Worm (Caenorhabditis elegans) whole organism, L4 larva: ENCODE data around the gene fbxa-220.

ENCODE experiments used
- F49E8.2 ChIP-seq: sonication (generic microtip); optimal IDR thresholded peaks from 2 replicates; lab custom pipeline; 2016; ENCODE audit warnings: missing compliant biosample characterization, mild to moderate bottlenecking, missing genetic modification characterization, borderline replicate concordance
- R02D3.7 ChIP-seq: fragments of 150-350 bp; sonication (generic microtip); optimal IDR thresholded peaks from 3 replicates; lab custom pipeline; 2014; ENCODE audit warnings: missing biosample characterization, missing genetic modification characterization
- T26A8.4 ChIP-seq: fragments of 200-800 bp; sonication (Bioruptor generic); IDR thresholded peaks from 2 replicates; pipeline ENCODE4 v1.3.6; 2022; ENCODE audit warnings: missing genetic modification characterization, missing compliant biosample characterization
- aha-1 ChIP-seq: fragments of 150-350 bp; peaks from one replicate; lab custom pipeline; 2014; ENCODE audit warnings: missing biosample characterization, missing genetic modification characterization
- attf-4 ChIP-seq: sonication (generic microtip); optimal IDR thresholded peaks from 3 replicates; lab custom pipeline; 2017; ENCODE audit warnings: missing biosample characterization, missing genetic modification characterization
- ceh-32 ChIP-seq: sonication (generic microtip); optimal IDR thresholded peaks from 2 replicates; lab custom pipeline; 2016; ENCODE audit warnings: mild to moderate bottlenecking, missing genetic modification characterization, missing compliant biosample characterization; ENCODE audit not compliant: poor library complexity
- cey-2 ChIP-seq: sonication (generic microtip); optimal IDR thresholded peaks from 3 replicates; lab custom pipeline; 2017; ENCODE audit warnings: missing genetic modification characterization, mild to moderate bottlenecking, missing compliant biosample characterization, antibody characterized with exemption, borderline replicate concordance; ENCODE audit not compliant: insufficient read depth
- ctbp-1 ChIP-seq: fragments of 200-800 bp; sonication (Bioruptor generic); IDR thresholded peaks from 2 replicates; pipeline ENCODE4 v1.3.6; 2022; ENCODE audit warnings: missing genetic modification reagents, missing genetic modification characterization, missing compliant biosample characterization
- daf-16 ChIP-seq, 3 experiments: sonication (generic microtip); optimal IDR thresholded peaks; 2 replicates each; lab custom pipeline; 2016 to 2017; ENCODE audit warnings: missing genetic modification characterization in 3 of 3, missing genetic modification reagents in 3 of 3, mild to moderate bottlenecking in 2 of 3, missing compliant biosample characterization in 2 of 3, missing biosample characterization in 1 of 3, moderate library complexity in 1 of 3
- daf-19 ChIP-seq: fragments of 200-800 bp; sonication (Bioruptor generic); conservative IDR thresholded peaks from 2 replicates; pipeline ENCODE4 v1.3.6; 2022; ENCODE audit warnings: missing genetic modification characterization, missing compliant biosample characterization
- duxl-1 ChIP-seq: sonication (generic microtip); optimal IDR thresholded peaks from 2 replicates; lab custom pipeline; 2016; ENCODE audit warnings: mild to moderate bottlenecking, missing genetic modification characterization, moderate library complexity, missing compliant biosample characterization; ENCODE audit not compliant: poor library complexity
- dve-1 ChIP-seq: sonication (generic microtip); optimal IDR thresholded peaks from 2 replicates; lab custom pipeline; 2017; ENCODE audit warnings: antibody characterized with exemption, mild to moderate bottlenecking, missing genetic modification characterization, missing compliant biosample characterization; ENCODE audit not compliant: insufficient read depth
- egl-43 ChIP-seq: fragments of 200-800 bp; sonication (Bioruptor generic); IDR thresholded peaks from 2 replicates; pipeline ENCODE4 v1.3.6; 2022; ENCODE audit warnings: missing genetic modification reagents, missing genetic modification characterization, missing compliant biosample characterization
- hlh-11 ChIP-seq: fragments of 200-800 bp; sonication (Bioruptor generic); optimal IDR thresholded peaks from 2 replicates; lab custom pipeline; 2018; ENCODE audit warnings: mild to moderate bottlenecking, missing genetic modification characterization, missing compliant biosample characterization
- hlh-30 ChIP-seq: sonication (generic microtip); optimal IDR thresholded peaks from 2 replicates; lab custom pipeline; 2017; ENCODE audit warnings: antibody characterized with exemption, mild to moderate bottlenecking, missing genetic modification characterization, missing compliant biosample characterization; ENCODE audit not compliant: insufficient read depth
- jun-1 ChIP-seq: fragments of 150-350 bp; optimal IDR thresholded peaks from 2 replicates; lab custom pipeline; 2014; ENCODE audit warnings: missing biosample characterization, missing genetic modification reagents, missing genetic modification characterization
- lim-7 ChIP-seq: fragments of 200-800 bp; sonication (Bioruptor generic); IDR thresholded peaks from 2 replicates; pipeline ENCODE4 v1.3.6; 2022; ENCODE audit warnings: missing genetic modification characterization, missing compliant biosample characterization
- lin-1 ChIP-seq: fragments of 200-800 bp; sonication (Bioruptor generic); IDR thresholded peaks from 2 replicates; pipeline ENCODE4 v1.3.6; 2022; ENCODE audit warnings: missing genetic modification reagents, missing genetic modification characterization, missing compliant biosample characterization
- lin-38 ChIP-seq: fragments of 200-800 bp; sonication (Bioruptor generic); IDR thresholded peaks from 2 replicates; pipeline ENCODE4 v1.3.6; 2022; ENCODE audit warnings: missing genetic modification reagents, missing genetic modification characterization, missing compliant biosample characterization
- lsy-2 ChIP-seq, 2 experiments: fragments of 150-350 bp in 1 of 2; sonication (generic microtip) in 1 of 2; optimal IDR thresholded peaks; 2 replicates each; lab custom pipeline; 2014 to 2017; ENCODE audit warnings: missing biosample characterization in 2 of 2, missing genetic modification characterization in 2 of 2
- mxl-3 ChIP-seq: fragments of 200-800 bp; sonication (Bioruptor generic); optimal IDR thresholded peaks from 2 replicates; lab custom pipeline; 2018; ENCODE audit warnings: mild to moderate bottlenecking, missing genetic modification characterization, missing compliant biosample characterization
- nhr-111 ChIP-seq: fragments of 200-800 bp; sonication (Bioruptor generic); optimal IDR thresholded peaks from 2 replicates; lab custom pipeline; 2018; ENCODE audit warnings: mild to moderate bottlenecking, missing genetic modification characterization, missing compliant biosample characterization
- nhr-237 ChIP-seq: sonication (generic microtip); optimal IDR thresholded peaks from 2 replicates; lab custom pipeline; 2017; ENCODE audit warnings: missing biosample characterization, missing genetic modification characterization
- nhr-25 ChIP-seq: sonication (generic microtip); optimal IDR thresholded peaks from 2 replicates; lab custom pipeline; 2017; ENCODE audit warnings: missing genetic modification characterization, mild to moderate bottlenecking, missing compliant biosample characterization, antibody characterized with exemption, moderate library complexity, borderline replicate concordance; ENCODE audit not compliant: insufficient read depth
- nhr-28 ChIP-seq: fragments of 150-350 bp; optimal IDR thresholded peaks from 2 replicates; lab custom pipeline; 2014; ENCODE audit warnings: missing biosample characterization, missing genetic modification characterization
- nhr-76 ChIP-seq: fragments of 150-350 bp; optimal IDR thresholded peaks from 2 replicates; lab custom pipeline; 2014; ENCODE audit warnings: missing biosample characterization, missing genetic modification characterization
- pha-4 ChIP-seq, 2 experiments: fragments of 150-350 bp in 1 of 2; fragments of 200-800 bp in 1 of 2; sonication (Bioruptor generic) in 1 of 2; IDR thresholded peaks in 1 of 2; optimal IDR thresholded peaks in 1 of 2; 2 replicates each; pipeline versions ENCODE4 v1.3.6 to Lab custom; 2014 to 2022; ENCODE audit warnings: missing genetic modification characterization in 2 of 2, missing genetic modification reagents in 2 of 2, missing biosample characterization in 1 of 2, missing compliant biosample characterization in 1 of 2
- pqm-1 ChIP-seq: sonication (generic microtip); optimal IDR thresholded peaks from 2 replicates; lab custom pipeline; 2017; ENCODE audit warnings: missing biosample characterization, missing genetic modification characterization
- saeg-2 ChIP-seq: fragments of 200-800 bp; sonication (Bioruptor generic); IDR thresholded peaks from 2 replicates; pipeline ENCODE4 v1.3.6; 2022; ENCODE audit warnings: missing genetic modification reagents, missing genetic modification characterization, missing compliant biosample characterization
- sdz-12 ChIP-seq: fragments of 200-800 bp; sonication (Bioruptor generic); optimal IDR thresholded peaks from 2 replicates; lab custom pipeline; 2018; ENCODE audit warnings: mild to moderate bottlenecking, missing genetic modification characterization, missing compliant biosample characterization
- snpc-1.2 ChIP-seq: fragments of 200-800 bp; sonication (Bioruptor generic); IDR thresholded peaks from 2 replicates; pipeline ENCODE4 v1.3.6; 2022; ENCODE audit warnings: missing genetic modification reagents, missing genetic modification characterization, missing compliant biosample characterization
- spr-3 ChIP-seq: fragments of 200-800 bp; sonication (Bioruptor generic); optimal IDR thresholded peaks from 2 replicates; lab custom pipeline; 2018; ENCODE audit warnings: mild to moderate bottlenecking, missing genetic modification characterization, missing compliant biosample characterization
- zfp-3 ChIP-seq: fragments of 200-800 bp; sonication (Bioruptor generic); conservative IDR thresholded peaks from 2 replicates; pipeline ENCODE4 v1.3.6; 2022; ENCODE audit warnings: missing genetic modification reagents, missing genetic modification characterization, missing compliant biosample characterization
- zip-11 ChIP-seq: fragments of 200-800 bp; sonication (Bioruptor generic); IDR thresholded peaks from 2 replicates; pipeline ENCODE4 v1.3.6; 2022; ENCODE audit warnings: missing genetic modification characterization, missing compliant biosample characterization
- ztf-7 ChIP-seq: fragments of 150-350 bp; optimal IDR thresholded peaks from 2 replicates; lab custom pipeline; 2014; ENCODE audit warnings: missing biosample characterization, missing genetic modification characterization

fbxa-220 gene

DNA sequence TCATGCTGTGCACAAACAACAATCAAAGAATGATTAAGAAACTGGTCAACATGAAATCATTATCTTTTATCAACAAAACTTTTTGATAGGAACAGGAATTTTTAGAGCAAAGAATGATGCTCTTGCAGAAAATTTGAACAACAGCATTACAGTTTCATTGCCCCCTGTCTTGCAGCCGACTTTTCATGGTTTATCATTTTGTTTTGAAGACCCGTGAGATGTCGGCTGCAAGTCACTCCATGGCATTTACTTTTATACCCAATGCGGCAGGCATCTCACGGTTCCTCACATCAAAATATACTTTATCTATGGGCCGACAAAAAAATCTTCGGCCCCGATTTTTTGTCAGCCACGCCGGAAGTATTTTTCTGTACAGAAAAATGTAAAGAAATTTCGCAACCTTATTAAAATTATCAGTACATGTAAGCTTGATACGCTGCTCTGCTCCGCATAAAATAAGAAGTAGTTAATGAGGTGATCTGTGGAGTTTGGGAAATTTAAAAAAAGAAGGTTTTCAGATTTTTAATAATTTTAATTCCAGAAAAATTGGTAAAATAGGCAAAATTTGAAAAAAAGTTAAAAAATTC is 40.5 kb downstream of the fbxa-220 start:
- TF ChIP-seq daf-16 (GFP tag; optimal IDR thresholded peaks at IDR 0.05; lab: Kevin White, UChicago) (no peak), daf-16 (tag; optimal IDR thresholded peaks at IDR 0.05; lab: Kevin White, UChicago) (peak; percentile 64), nhr-111 (GFP tag; lab: Kevin White, UChicago) (no peak), lsy-2 (tag; optimal IDR thresholded peaks at IDR 0.05; lab: Kevin White, UChicago) (no peak), F49E8.2 (tag; lab: Kevin White, UChicago) (no peak), pha-4 (GFP tag; IDR thresholded peaks at IDR 0.05; lab: Robert Waterston, UW) (no peak), pha-4 (tag; optimal IDR thresholded peaks at IDR 0.05; lab: Kevin White, UChicago) (no peak), ceh-32 (tag; lab: Kevin White, UChicago) (no peak), lim-7 (GFP tag; lab: Robert Waterston, UW) (no peak), nhr-25 (tag; lab: Kevin White, UChicago) (no peak), spr-3 (no peak), cey-2 (tag; lab: Kevin White, UChicago) (no peak), nhr-76 (tag; lab: Kevin White, UChicago) (no peak), snpc-1.2 (GFP tag; lab: Robert Waterston, UW) (no peak), aha-1 (tag; lab: Kevin White, UChicago) (peak; percentile 62), lin-38 (no peak), hlh-30 (no peak), duxl-1 (tag; lab: Kevin White, UChicago) (no peak), zip-11 (GFP tag; lab: Robert Waterston, UW) (no peak), sdz-12 (GFP tag; lab: Kevin White, UChicago) (no peak), hlh-11 (tag; lab: Kevin White, UChicago) (peak; percentile 6), mxl-3 (no peak), nhr-237 (no peak), ztf-7 (tag; lab: Kevin White, UChicago) (no peak), jun-1 (no peak), daf-19 (GFP tag; lab: Robert Waterston, UW) (no peak), zfp-3 (no peak), nhr-28 (tag; lab: Kevin White, UChicago) (peak; percentile 2), R02D3.7 (tag; lab: Kevin White, UChicago) (no peak)

DNA sequence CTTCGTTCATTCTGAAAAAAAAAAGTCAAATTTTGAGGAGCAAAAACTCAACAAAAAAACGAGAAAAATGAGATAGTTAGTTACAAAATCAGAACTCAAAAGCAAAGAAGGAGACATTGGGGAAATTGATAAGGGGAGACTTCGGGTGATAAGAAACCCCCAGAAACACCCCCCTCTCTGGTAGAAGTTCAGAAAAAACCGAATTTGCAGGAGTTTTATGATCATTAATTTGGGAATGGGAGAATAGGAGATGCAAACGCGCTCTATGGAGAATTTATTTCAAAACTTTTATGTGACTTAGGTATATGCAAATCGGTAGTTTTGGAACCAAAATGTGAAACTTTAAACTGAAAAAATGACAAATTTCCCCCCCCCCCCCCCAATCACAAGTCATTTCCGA is 41.4 kb downstream of the fbxa-220 start, which contains the start of gene sbp-1:
TSS of gene sbp-1 (minus strand) at position 11 of the 400 bp plus-strand sequence.
- TF ChIP-seq pqm-1 (tag; lab: Kevin White, UChicago) (peak; percentile 77), lin-38 (peak; percentile 56), mxl-3 (no peak), nhr-28 (tag; lab: Kevin White, UChicago) (peak; percentile 56), daf-16 (GFP tag; optimal IDR thresholded peaks at IDR 0.05; lab: Kevin White, UChicago) (no peak), daf-16 (tag; optimal IDR thresholded peaks at IDR 0.05; lab: Kevin White, UChicago) (peak; percentile 10), nhr-76 (tag; lab: Kevin White, UChicago) (no peak), T26A8.4 (GFP tag; lab: Robert Waterston, UW) (no peak), ctbp-1 (GFP tag; lab: Robert Waterston, UW) (no peak), hlh-11 (tag; lab: Kevin White, UChicago) (peak; percentile 0), attf-4 (tag; lab: Kevin White, UChicago) (no peak), dve-1 (tag; lab: Kevin White, UChicago) (peak; percentile 19), lsy-2 (tag; optimal IDR thresholded peaks at IDR 0.05; lab: Kevin White, UChicago) (no peak)

DNA sequence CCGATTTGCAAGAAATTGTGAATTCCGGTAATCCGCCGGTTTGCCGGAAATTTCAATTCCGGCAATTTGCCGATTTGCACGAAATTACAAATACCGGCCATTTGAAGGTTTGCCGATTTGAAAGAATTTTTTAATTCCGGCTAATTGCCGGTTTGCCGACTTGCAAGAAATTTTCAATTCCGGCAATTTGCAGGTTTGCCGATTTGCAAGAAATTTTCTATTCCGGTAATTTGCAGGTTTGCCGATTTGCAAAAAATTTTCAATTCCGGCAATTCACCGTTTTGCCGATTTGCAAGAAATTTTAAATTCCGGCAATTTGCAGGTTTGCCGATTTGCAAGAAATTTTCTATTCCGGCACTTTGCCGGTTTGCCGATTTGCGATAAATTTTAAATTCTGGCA is 49.1 kb downstream of the fbxa-220 start:
- 0 out of 2 replicates have a peak, but pooled peaks have one; percentile 32 for TF ChIP-seq egl-43 (GFP tag; lab: Robert Waterston, UW)
- 0 out of 2 replicates have a peak, but pooled peaks have one; percentile 75 for TF ChIP-seq saeg-2 (GFP tag; lab: Robert Waterston, UW)
- 0 out of 2 replicates have a peak, but pooled peaks have one; percentile 8 for TF ChIP-seq lin-1 (GFP tag; lab: Robert Waterston, UW)
- 0 out of 2 replicates have a peak, but pooled peaks have one; percentile 37 for TF ChIP-seq zfp-3
